Worm (Caenorhabditis elegans) whole organism, L3 larva: ENCODE results near the gene clec-167.

Experiments used
- aly-2 ChIP-seq: fragments of 150-350 bp; optimal IDR thresholded peaks from 2 replicates; lab custom pipeline; 2014; ENCODE audit warnings: missing biosample characterization, missing genetic modification characterization
- ama-1 ChIP-seq: fragments of 150-350 bp; optimal IDR thresholded peaks from 2 replicates; lab custom pipeline; 2018
- ceh-9 ChIP-seq: sonication (generic microtip); optimal IDR thresholded peaks from 2 replicates; lab custom pipeline; 2018; ENCODE audit warnings: missing biosample characterization, missing genetic modification characterization
- egl-27 ChIP-seq: sonication (generic microtip); optimal IDR thresholded peaks from 4 replicates; lab custom pipeline; 2017; ENCODE audit warnings: missing biosample characterization, missing genetic modification reagents, missing genetic modification characterization
- elt-3 ChIP-seq, 3 experiments: fragments of 150-350 bp in 1 of 3; sonication (generic microtip) in 2 of 3; optimal IDR thresholded peaks; 2 replicates in 2 of 3; 4 replicates in 1 of 3; lab custom pipeline; 2014 to 2017; ENCODE audit warnings: missing biosample characterization in 3 of 3, missing genetic modification characterization in 3 of 3
- eor-1 ChIP-seq, 2 experiments: fragments of 150-350 bp; optimal IDR thresholded peaks; 2 replicates each; lab custom pipeline; 2014 to 2018; ENCODE audit warnings: missing biosample characterization in 2 of 2, missing genetic modification characterization in 2 of 2
- fkh-2 ChIP-seq: fragments of 150-350 bp; optimal IDR thresholded peaks from 2 replicates; lab custom pipeline; 2014; ENCODE audit warnings: missing biosample characterization, missing genetic modification reagents, missing genetic modification characterization
- fos-1 ChIP-seq: fragments of 150-350 bp; optimal IDR thresholded peaks from 2 replicates; lab custom pipeline; 2014; ENCODE audit warnings: missing biosample characterization, missing genetic modification characterization
- mdl-1 ChIP-seq: fragments of 150-350 bp; optimal IDR thresholded peaks from 2 replicates; lab custom pipeline; 2014; ENCODE audit warnings: missing biosample characterization, missing genetic modification characterization
- nhr-12 ChIP-seq: fragments of 150-350 bp; optimal IDR thresholded peaks from 2 replicates; lab custom pipeline; 2014; ENCODE audit warnings: missing biosample characterization, missing genetic modification characterization
- nhr-25 ChIP-seq: sonication (generic microtip); optimal IDR thresholded peaks from 2 replicates; lab custom pipeline; 2017; ENCODE audit warnings: missing biosample characterization, missing genetic modification characterization
- unc-62 ChIP-seq: fragments of 150-350 bp; sonication (generic microtip); optimal IDR thresholded peaks from 4 replicates; lab custom pipeline; 2014; ENCODE audit warnings: missing biosample characterization, missing genetic modification reagents, missing genetic modification characterization

DNA sequence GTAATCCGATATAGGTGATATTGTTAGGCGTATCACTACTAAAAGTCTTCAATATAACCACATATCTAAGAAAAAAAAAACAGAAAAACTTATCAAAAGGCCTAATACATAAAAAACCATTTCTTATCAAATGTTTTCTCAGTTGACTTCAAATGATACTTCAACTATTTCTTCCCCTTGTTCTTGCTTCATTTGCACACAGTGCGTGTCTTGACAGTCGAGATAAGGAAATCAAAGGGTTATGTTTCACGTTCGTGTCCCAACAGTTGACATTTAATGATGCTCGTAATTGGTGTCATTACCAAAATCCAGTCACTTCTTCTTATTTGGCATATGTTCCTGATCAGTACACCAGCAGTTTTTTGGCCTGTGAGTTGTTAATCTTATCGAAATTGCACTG lies 11.2 kb upstream of the clec-167 start, which contains the start of gene clec-170:
- TF ChIP-seq eor-1 (tag; optimal IDR thresholded peaks at IDR 0.05; lab: Kevin White, UChicago) (no peak), ama-1 (lab: Kevin White, UChicago) (no peak), nhr-25 (tag; lab: Kevin White, UChicago) (no peak), egl-27 (tag; lab: Kevin White, UChicago) (no peak), fos-1 (no peak), nhr-12 (tag; lab: Kevin White, UChicago) (no peak), aly-2 (no peak), mdl-1 (tag; lab: Kevin White, UChicago) (no peak), unc-62 (GFP tag; lab: Kevin White, UChicago) (no peak), fkh-2 (tag; lab: Kevin White, UChicago) (no peak), ceh-9 (tag; lab: Kevin White, UChicago) (no peak), elt-3 (tag; optimal IDR thresholded peaks at IDR 0.05; lab: Kevin White, UChicago) (no peak)
